Fruit fly (Drosophila melanogaster) whole organism, prepupa: ENCODE data around the gene Atx2.

Source experiments
- Blimp-1 ChIP-seq: fragments of 200-800 bp; sonication (Bioruptor generic); optimal IDR thresholded peaks from 3 replicates; lab custom pipeline; 2017; ENCODE audit warnings: missing biosample characterization, missing genetic modification characterization, mild to moderate bottlenecking, moderate library complexity, missing genetic modification reagents
- CG10631 ChIP-seq: fragments of 200-800 bp; sonication (Bioruptor generic); optimal IDR thresholded peaks from 2 replicates; lab custom pipeline; 2016; ENCODE audit warnings: missing biosample characterization, missing genetic modification characterization
- CG10669 ChIP-seq: fragments of 200-800 bp; sonication (Bioruptor generic); optimal IDR thresholded peaks from 3 replicates; lab custom pipeline; 2018; ENCODE audit warnings: missing biosample characterization, mild to moderate bottlenecking, missing genetic modification characterization, moderate library complexity
- CG11762 ChIP-seq: fragments of 200-800 bp; sonication (Bioruptor generic); optimal IDR thresholded peaks from 3 replicates; lab custom pipeline; 2016; ENCODE audit warnings: missing biosample characterization, missing genetic modification characterization; ENCODE audit not compliant: insufficient read depth
- CG11902 ChIP-seq: fragments of 200-800 bp; sonication (Bioruptor generic); optimal IDR thresholded peaks from 3 replicates; lab custom pipeline; 2016; ENCODE audit warnings: missing biosample characterization, missing genetic modification characterization
- CG1621 ChIP-seq: fragments of 200-800 bp; sonication (Bioruptor generic); optimal IDR thresholded peaks from 3 replicates; lab custom pipeline; 2018; ENCODE audit warnings: missing biosample characterization, mild to moderate bottlenecking, missing genetic modification characterization
- CG16779 ChIP-seq: fragments of 200-800 bp; sonication (Bioruptor generic); optimal IDR thresholded peaks from 3 replicates; lab custom pipeline; 2017; ENCODE audit warnings: missing biosample characterization, mild to moderate bottlenecking, missing genetic modification characterization
- CG3032 ChIP-seq: fragments of 200-800 bp; optimal IDR thresholded peaks from 2 replicates; lab custom pipeline; 2019; ENCODE audit warnings: missing biosample characterization, mild to moderate bottlenecking, missing genetic modification characterization, moderate library complexity
- CG3919 ChIP-seq: fragments of 200-800 bp; sonication (Bioruptor generic); optimal IDR thresholded peaks from 3 replicates; lab custom pipeline; 2016; ENCODE audit warnings: missing biosample characterization, missing genetic modification characterization
- CG4318 ChIP-seq: fragments of 200-800 bp; sonication (Bioruptor generic); optimal IDR thresholded peaks from 3 replicates; lab custom pipeline; 2017; ENCODE audit warnings: missing biosample characterization, mild to moderate bottlenecking, missing genetic modification characterization
- CG6163 ChIP-seq: fragments of 200-800 bp; sonication (Bioruptor generic); IDR thresholded peaks from 3 replicates; pipeline ENCODE4 v1.3.6; 2022; ENCODE audit warnings: missing biosample characterization, missing genetic modification characterization
- CG6276 ChIP-seq: fragments of 200-800 bp; sonication (Bioruptor generic); optimal IDR thresholded peaks from 2 replicates; lab custom pipeline; 2017; ENCODE audit warnings: missing biosample characterization, mild to moderate bottlenecking, missing genetic modification characterization
- CG6792 ChIP-seq: fragments of 200-800 bp; sonication (Bioruptor generic); optimal IDR thresholded peaks from 3 replicates; lab custom pipeline; 2016; ENCODE audit warnings: missing biosample characterization, missing genetic modification characterization
- CG6854 ChIP-seq: fragments of 200-800 bp; sonication (Bioruptor generic); optimal IDR thresholded peaks from 2 replicates; lab custom pipeline; 2017; ENCODE audit warnings: missing biosample characterization, mild to moderate bottlenecking, missing genetic modification characterization
- CG8119 ChIP-seq: fragments of 200-800 bp; sonication (Bioruptor generic); IDR thresholded peaks from 3 replicates; pipeline ENCODE4 v1.3.6; 2022; ENCODE audit warnings: missing biosample characterization, missing genetic modification characterization
- Eip78C ChIP-seq: fragments of 200-800 bp; sonication (Bioruptor generic); peaks from one replicate; lab custom pipeline; 2016; ENCODE audit warnings: missing biosample characterization, missing genetic modification characterization
- Eip93F ChIP-seq: fragments of 200-800 bp; sonication (Bioruptor generic); optimal IDR thresholded peaks from 2 replicates; lab custom pipeline; 2016; ENCODE audit warnings: missing biosample characterization, mild to moderate bottlenecking, missing genetic modification characterization
- Ets21C ChIP-seq: fragments of 200-800 bp; sonication (Bioruptor generic); optimal IDR thresholded peaks from 3 replicates; lab custom pipeline; 2016; ENCODE audit warnings: missing biosample characterization, missing genetic modification characterization
- Ets96B ChIP-seq: fragments of 200-800 bp; optimal IDR thresholded peaks from 2 replicates; lab custom pipeline; 2019; ENCODE audit warnings: missing biosample characterization, mild to moderate bottlenecking, missing genetic modification characterization, moderate library complexity
- Gug ChIP-seq: fragments of 200-800 bp; sonication (Bioruptor generic); IDR thresholded peaks from 2 replicates; pipeline ENCODE4 v1.3.6; 2022; ENCODE audit warnings: missing biosample characterization, missing genetic modification characterization
- Hr39 ChIP-seq: fragments of 200-800 bp; sonication (Bioruptor generic); optimal IDR thresholded peaks from 2 replicates; lab custom pipeline; 2016; ENCODE audit warnings: missing biosample characterization, missing genetic modification characterization
- Hr4 ChIP-seq: fragments of 200-800 bp; sonication (Bioruptor generic); optimal IDR thresholded peaks from 3 replicates; lab custom pipeline; 2016; ENCODE audit warnings: missing biosample characterization, missing genetic modification characterization
- Met ChIP-seq: fragments of 200-800 bp; sonication (Bioruptor generic); optimal IDR thresholded peaks from 3 replicates; lab custom pipeline; 2016; ENCODE audit warnings: missing biosample characterization, missing genetic modification characterization
- Smox ChIP-seq: fragments of 200-800 bp; sonication (Bioruptor generic); optimal IDR thresholded peaks from 3 replicates; lab custom pipeline; 2016; ENCODE audit warnings: missing biosample characterization, missing genetic modification characterization
- Sox14 ChIP-seq: fragments of 200-800 bp; sonication (Bioruptor generic); optimal IDR thresholded peaks from 3 replicates; lab custom pipeline; 2016; ENCODE audit warnings: missing biosample characterization, missing genetic modification characterization
- achi ChIP-seq: fragments of 200-800 bp; sonication (Bioruptor generic); optimal IDR thresholded peaks from 3 replicates; lab custom pipeline; 2016; ENCODE audit warnings: missing biosample characterization, missing genetic modification characterization
- dsx ChIP-seq: fragments of 200-800 bp; optimal IDR thresholded peaks from 3 replicates; lab custom pipeline; 2019; ENCODE audit warnings: missing biosample characterization, mild to moderate bottlenecking, missing genetic modification characterization, moderate library complexity; ENCODE audit not compliant: poor library complexity, severe bottlenecking
- eg ChIP-seq: fragments of 200-800 bp; sonication (Bioruptor generic); IDR thresholded peaks from 3 replicates; pipeline ENCODE4 v1.3.6; 2022; ENCODE audit warnings: missing biosample characterization, missing genetic modification characterization
- fd59A ChIP-seq: fragments of 200-800 bp; sonication (Bioruptor generic); optimal IDR thresholded peaks from 2 replicates; lab custom pipeline; 2017; ENCODE audit warnings: missing biosample characterization, mild to moderate bottlenecking, missing genetic modification characterization, missing genetic modification reagents
- fd85E ChIP-seq: fragments of 200-800 bp; sonication (Bioruptor generic); optimal IDR thresholded peaks from 3 replicates; lab custom pipeline; 2016; ENCODE audit warnings: missing biosample characterization, missing genetic modification characterization
- fkh ChIP-seq: fragments of 200-800 bp; sonication (Bioruptor generic); optimal IDR thresholded peaks from 3 replicates; lab custom pipeline; 2017; ENCODE audit warnings: missing biosample characterization, mild to moderate bottlenecking, missing genetic modification characterization, moderate library complexity
- lz ChIP-seq: fragments of 200-800 bp; sonication (Bioruptor generic); optimal IDR thresholded peaks from 3 replicates; lab custom pipeline; 2016; ENCODE audit warnings: missing biosample characterization, missing genetic modification characterization
- net ChIP-seq: fragments of 200-800 bp; sonication (Bioruptor generic); optimal IDR thresholded peaks from 3 replicates; lab custom pipeline; 2016; ENCODE audit warnings: missing biosample characterization, missing genetic modification characterization
- pdm3 ChIP-seq: fragments of 200-800 bp; sonication (Bioruptor generic); optimal IDR thresholded peaks from 3 replicates; lab custom pipeline; 2016; ENCODE audit warnings: missing biosample characterization, missing genetic modification characterization
- spab ChIP-seq: fragments of 200-800 bp; sonication (Bioruptor generic); optimal IDR thresholded peaks from 2 replicates; lab custom pipeline; 2017; ENCODE audit warnings: missing biosample characterization, mild to moderate bottlenecking, missing genetic modification characterization, missing genetic modification reagents
- ss ChIP-seq, 2 experiments: fragments of 200-800 bp; sonication (Bioruptor generic); optimal IDR thresholded peaks; 2 replicates in 1 of 2; 3 replicates in 1 of 2; lab custom pipeline; 2017 to 2018; ENCODE audit warnings: mild to moderate bottlenecking in 2 of 2, missing biosample characterization in 2 of 2, missing genetic modification characterization in 2 of 2, moderate library complexity in 1 of 2
- svp ChIP-seq: fragments of 200-800 bp; sonication (Bioruptor generic); peaks from one replicate; lab custom pipeline; 2016; ENCODE audit warnings: missing biosample characterization, missing genetic modification characterization
- vri ChIP-seq: fragments of 200-800 bp; sonication (Bioruptor generic); optimal IDR thresholded peaks from 3 replicates; lab custom pipeline; 2016; ENCODE audit warnings: missing biosample characterization, mild to moderate bottlenecking, missing genetic modification characterization

Gene Atx2

DNA sequence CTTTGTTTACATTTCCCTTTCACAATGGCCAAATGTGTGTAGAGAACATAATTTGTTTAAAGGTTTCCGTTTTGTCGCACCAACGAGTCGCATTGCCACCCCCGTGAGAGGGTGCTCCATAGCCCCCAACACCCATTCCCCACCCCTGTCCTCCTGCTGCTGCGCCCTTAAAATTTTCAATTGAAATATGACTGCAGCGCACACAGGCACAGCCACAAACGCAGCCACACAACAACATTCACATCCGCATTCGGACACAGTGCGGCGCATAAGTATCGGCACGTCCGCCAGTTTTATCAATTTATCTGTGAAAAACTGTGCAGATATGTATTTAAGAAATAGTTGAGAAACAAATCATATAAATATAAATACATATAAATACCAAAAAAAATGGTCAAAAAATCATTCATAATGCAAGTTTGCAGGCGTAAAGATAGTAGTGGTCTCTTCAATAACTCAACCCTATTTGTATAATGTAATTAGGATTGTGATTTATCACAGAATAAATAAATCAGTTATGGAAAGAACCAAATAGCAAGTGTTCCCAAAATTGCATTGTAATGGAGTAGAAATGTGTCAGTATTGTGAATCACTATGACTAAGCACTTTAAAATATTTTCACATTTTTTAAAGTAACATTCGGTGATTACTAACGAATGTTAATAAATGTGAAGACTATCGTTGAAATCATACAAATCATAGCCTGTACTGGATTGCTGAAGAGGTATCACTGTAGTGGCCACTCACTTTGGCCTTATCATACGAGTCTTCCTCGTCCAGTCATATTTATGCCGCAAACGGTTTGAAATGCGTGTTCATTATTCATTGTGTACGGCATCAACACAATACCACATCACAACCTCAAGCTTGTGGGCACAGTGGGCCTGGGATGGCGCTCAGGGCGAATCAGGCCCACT is 1.8 kb downstream of the Atx2 start (continued):
- TF ChIP-seq CG16779 (tag; lab: Kevin White, UChicago): no peak
- peak; percentile 13 for TF ChIP-seq CG10669 (GFP tag; lab: Kevin White, UChicago)
- peak; percentile 57 for TF ChIP-seq Hr39
- peak; percentile 36 for TF ChIP-seq lz (GFP tag; lab: Kevin White, UChicago)
- peak; percentile 26 for TF ChIP-seq achi (GFP tag; lab: Kevin White, UChicago)
- no peak for TF ChIP-seq Ets21C (GFP tag; lab: Kevin White, UChicago)
- TF ChIP-seq CG10631 (GFP tag; lab: Kevin White, UChicago): peak; percentile 13
- TF ChIP-seq Gug (GFP tag; lab: Robert Waterston, UW): 0 out of 2 replicates have a peak, but pooled peaks have one; percentile 22
- TF ChIP-seq CG3032 (tag; lab: Kevin White, UChicago): no peak
- no peak for TF ChIP-seq fd59A (GFP tag; lab: Kevin White, UChicago)
- TF ChIP-seq CG6792 (GFP tag; lab: Kevin White, UChicago): peak; percentile 20
- TF ChIP-seq CG3919 (GFP tag; lab: Kevin White, UChicago): peak; percentile 3
- TF ChIP-seq spab: no peak
- peak; percentile 69 for TF ChIP-seq eg (GFP tag; lab: Robert Waterston, UW)
- peak; percentile 44 for TF ChIP-seq svp (GFP tag; lab: Kevin White, UChicago)
- TF ChIP-seq CG11902: peak; percentile 5
- TF ChIP-seq, all 60 proteins: peak for 37

DNA sequence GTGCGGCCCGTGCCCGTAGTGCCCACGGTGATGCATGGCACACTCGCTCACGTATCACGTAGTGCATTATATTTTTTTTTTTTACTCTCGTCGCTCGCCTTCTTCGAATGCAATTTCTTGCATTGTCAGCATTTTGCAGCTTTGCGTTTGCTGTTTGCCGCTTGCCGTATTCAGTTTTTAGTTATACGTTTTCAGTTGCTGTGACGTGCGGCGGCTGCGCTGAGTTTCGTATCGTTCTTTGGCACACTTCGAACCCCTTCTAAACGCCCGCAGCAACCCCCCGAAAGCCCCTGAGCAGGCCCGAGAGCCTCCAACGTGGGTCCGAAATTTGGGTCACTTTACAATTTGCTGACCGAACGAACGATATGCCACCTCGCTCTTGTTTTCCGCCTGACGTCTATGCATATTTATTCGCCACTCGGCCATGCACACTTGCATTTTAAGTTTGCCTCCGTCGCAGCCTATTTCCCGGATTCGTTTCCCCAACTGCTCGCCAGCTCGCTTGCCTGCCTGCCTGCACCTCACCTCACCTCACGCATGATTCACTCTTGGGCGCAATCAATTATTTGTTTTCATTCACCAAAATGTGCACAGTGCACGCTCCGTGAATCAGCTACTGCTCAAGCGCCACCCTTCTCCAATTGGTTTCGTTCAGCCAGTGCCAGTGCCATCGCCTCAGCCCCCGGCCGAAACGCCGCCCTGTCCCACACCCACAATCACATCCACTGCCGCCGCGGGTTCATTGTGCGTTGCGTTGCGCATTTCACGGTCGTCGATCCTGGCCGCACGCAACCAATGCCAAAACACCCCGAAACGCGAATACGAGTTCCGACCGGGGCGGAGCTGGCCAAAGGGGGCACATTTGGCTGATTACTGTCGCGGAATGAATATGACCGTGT is 2.7 kb downstream of the Atx2 start:
- peak in 1 of 2 experiments; percentile 36 for TF ChIP-seq ss (GFP tag; optimal IDR thresholded peaks at IDR 0.05; lab: Kevin White, UChicago)
- peak; percentile 6 for TF ChIP-seq Eip78C
- peak; percentile 19 for TF ChIP-seq Met (GFP tag; lab: Kevin White, UChicago)
- TF ChIP-seq fd59A (GFP tag; lab: Kevin White, UChicago): no peak
- TF ChIP-seq vri (GFP tag; lab: Kevin White, UChicago): no peak
- peak; percentile 30 for TF ChIP-seq CG6854 (GFP tag; lab: Kevin White, UChicago)
- TF ChIP-seq svp (GFP tag; lab: Kevin White, UChicago): peak; percentile 67
- TF ChIP-seq CG6163 (GFP tag; lab: Robert Waterston, UW): peak; percentile 26; the same call in 1 of the 3 replicates

DNA sequence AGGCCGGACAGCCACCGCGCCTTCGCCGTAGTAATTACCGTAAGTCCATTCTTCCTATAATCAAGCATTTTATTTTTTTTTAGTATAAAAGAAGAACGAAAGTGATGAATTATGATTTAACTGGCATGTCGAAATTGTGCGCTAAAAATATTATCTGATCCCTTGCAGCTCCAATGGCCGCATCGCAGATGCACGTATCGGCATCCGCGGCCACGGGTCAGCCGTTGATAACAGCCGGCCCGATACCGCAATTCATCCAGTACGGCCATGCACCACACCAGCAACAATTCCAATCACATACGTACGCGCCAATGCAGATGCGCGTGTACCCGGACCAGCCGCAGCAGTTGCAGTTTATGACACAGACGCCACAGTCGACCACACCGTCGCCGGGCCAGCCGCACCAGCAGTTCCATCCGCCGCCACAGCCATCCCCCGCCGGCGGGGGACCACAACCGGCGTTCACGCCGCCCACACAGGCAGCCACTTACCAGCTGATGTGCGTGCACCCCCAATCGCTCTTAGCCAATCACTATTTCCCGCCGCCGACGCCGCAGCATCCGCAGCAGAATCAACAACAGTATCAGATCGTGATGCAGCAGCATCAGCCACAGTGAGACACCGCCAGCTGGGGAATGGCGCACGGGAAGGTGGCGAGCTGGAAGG is 6.8 kb downstream of the Atx2 start:
- TF ChIP-seq fkh (GFP tag; lab: Kevin White, UChicago) (no peak), svp (GFP tag; lab: Kevin White, UChicago) (peak; percentile 95)

DNA sequence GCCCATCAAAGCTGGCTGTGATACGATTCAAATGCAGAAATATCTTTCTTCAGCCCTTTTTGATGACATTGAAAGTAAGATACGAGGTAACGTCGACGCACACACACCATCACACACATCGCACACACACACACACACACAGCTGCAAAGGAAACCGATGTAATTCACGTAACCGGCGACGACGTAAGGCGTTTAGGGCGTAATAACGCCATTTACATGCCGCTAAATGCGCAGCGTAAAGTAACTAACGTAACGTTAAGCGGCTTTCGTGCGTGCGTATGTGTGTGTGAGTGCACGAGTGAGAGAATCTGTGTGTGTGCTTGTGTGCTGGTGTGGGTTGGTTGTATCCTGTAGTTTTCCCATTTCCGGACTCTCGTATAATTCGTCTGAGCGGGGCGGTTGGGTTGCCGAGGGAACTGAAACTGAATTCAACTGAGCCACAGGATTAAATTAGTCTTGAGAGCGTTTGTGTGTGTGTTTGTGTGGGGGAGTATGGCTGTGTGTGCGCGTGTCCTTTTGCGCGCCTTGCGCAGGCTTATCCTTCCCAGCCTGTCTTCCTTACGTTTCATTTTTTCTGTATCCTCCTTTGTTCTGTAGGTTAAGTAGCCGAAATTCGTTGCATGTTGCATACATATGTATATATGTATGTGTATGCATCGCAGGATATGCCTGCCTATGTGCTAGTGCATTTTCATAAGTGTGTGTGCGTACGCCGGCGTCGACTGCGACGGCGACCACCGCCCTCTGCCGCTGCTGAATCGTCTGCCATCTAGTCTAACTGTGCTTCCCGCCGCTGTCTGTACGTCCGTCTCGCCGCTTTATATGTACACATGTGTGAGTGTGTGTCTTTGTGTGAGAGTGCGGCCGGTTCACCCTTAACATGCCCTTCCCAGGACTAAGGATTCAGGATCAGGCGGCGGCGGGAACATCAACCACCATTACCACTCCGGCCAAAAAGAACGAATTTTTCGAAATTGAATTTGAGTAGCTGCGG is 9.8 kb downstream of the Atx2 start:
- TF ChIP-seq Gug (GFP tag; lab: Robert Waterston, UW) (no peak), Eip93F (GFP tag; lab: Kevin White, UChicago) (no peak), CG6854 (GFP tag; lab: Kevin White, UChicago) (no peak), fd85E (no peak), CG1621 (tag; lab: Kevin White, UChicago) (no peak), Sox14 (GFP tag; lab: Kevin White, UChicago) (no peak), svp (GFP tag; lab: Kevin White, UChicago) (no peak), Hr4 (GFP tag; lab: Kevin White, UChicago) (no peak), Smox (GFP tag; lab: Kevin White, UChicago) (no peak), dsx (GFP tag; lab: Kevin White, UChicago) (no peak), CG8119 (GFP tag; lab: Robert Waterston, UW) (no peak), CG6276 (GFP tag; lab: Kevin White, UChicago) (no peak), Blimp-1 (GFP tag; lab: Kevin White, UChicago) (no peak), pdm3 (no peak), CG11762 (no peak), Ets96B (tag; lab: Kevin White, UChicago) (no peak), net (GFP tag; lab: Kevin White, UChicago) (no peak), CG4318 (no peak)
